Worm (Caenorhabditis elegans) whole organism, L1 larva: ENCODE results near the gene sra-14.

ENCODE experiments used
- dpl-1 ChIP-seq, 3 experiments: fragments of 150-350 bp in 2 of 3; sonication (generic microtip) in 1 of 3; optimal IDR thresholded peaks; 2 replicates each; lab custom pipeline; 2014 to 2017; ENCODE audit warnings: missing biosample characterization in 3 of 3, missing genetic modification characterization in 3 of 3, missing genetic modification reagents in 3 of 3
- lin-13 ChIP-seq: fragments of 150-350 bp; optimal IDR thresholded peaks from 2 replicates; lab custom pipeline; 2014; ENCODE audit warnings: missing biosample characterization, missing genetic modification reagents, missing genetic modification characterization
- snpc-4 ChIP-seq: fragments of 150-350 bp; optimal IDR thresholded peaks from 2 replicates; lab custom pipeline; 2014; ENCODE audit warnings: missing biosample characterization, missing genetic modification characterization

DNA sequence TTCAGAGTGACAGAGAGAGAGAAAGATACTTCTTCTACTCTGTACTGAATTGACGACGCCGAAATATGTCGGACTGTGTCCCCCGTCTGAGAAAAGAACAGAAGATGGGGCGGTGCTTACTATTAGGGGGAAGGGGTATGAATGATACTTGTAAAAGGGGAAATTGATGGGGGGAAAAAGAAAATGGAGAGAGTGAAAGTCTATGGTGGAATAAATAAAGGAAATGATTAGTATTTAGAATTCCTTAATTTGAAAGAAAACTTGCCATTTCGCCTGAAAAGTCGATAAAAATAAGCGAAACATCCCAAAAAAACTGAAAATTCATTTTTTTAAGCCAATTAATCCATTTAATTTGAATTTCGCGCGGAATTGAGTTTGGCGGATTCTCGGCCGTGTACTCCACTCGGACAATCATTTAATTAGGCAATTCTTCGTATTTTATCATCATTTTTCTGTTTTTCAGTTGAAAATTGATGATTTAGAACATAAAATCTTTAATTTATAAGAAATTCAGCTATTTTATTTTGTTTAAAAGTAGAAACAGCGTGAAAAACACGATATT, 29.5 kb downstream of the sra-14 start, which contains the start of gene F35C5.12:
- TF ChIP-seq dpl-1 (GFP tag; optimal IDR thresholded peaks at IDR 0.05; lab: Kevin White, UChicago) (peak; percentile 87 to 92 (median 90)), snpc-4 (tag; lab: Kevin White, UChicago) (peak; percentile 17), lin-13 (GFP tag; lab: Kevin White, UChicago) (peak; percentile 8)
